Fruit fly (Drosophila melanogaster): Measurements from ENCODE around the gene RpL17.

DNA sequence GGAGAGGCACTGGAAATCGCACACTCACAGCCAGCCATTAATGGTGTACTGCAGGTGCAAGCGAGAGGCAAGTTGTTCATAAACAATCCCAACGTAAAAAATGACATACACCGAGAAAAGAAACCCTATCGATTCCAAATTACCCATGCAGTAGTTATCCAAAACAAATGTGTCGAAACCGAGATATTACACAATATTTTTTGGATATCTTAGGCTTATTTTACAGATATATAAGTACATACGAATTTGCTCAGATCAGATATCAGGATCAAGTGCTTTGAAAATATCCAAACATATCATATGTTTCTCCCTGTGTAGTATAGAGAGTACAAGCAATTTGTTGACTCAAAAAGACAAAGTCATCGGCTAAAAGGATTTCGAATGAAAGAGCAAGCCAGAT, 33.4 kb upstream of the RpL17 start:
- TF ChIP-seq Snoo (tag; optimal IDR thresholded peaks at IDR 0.05), result peak; percentile 78
- peak; percentile 88 for TF ChIP-seq Pif1A (GFP tag; optimal IDR thresholded peaks at IDR 0.05)
- peak; percentile 94 for TF ChIP-seq CG17806 (tag; optimal IDR thresholded peaks at IDR 0.05)
- peak; percentile 87 for TF ChIP-seq Pif1B (GFP tag; optimal IDR thresholded peaks at IDR 0.05)

Data from whole organism, pupa.